Fruit fly (Drosophila melanogaster) whole organism, embryonic: ENCODE data around the gene Idgf3.

ENCODE experiments used
- Abd-B ChIP-seq: fragments of 200-800 bp; sonication (Bioruptor generic); optimal IDR thresholded peaks from 2 replicates; lab custom pipeline; 2018; ENCODE audit warnings: missing biosample characterization, mild to moderate bottlenecking, missing genetic modification characterization, moderate library complexity
- Asciz ChIP-seq: fragments of 200-800 bp; sonication (Bioruptor generic); optimal IDR thresholded peaks from 2 replicates; lab custom pipeline; 2017; ENCODE audit warnings: missing biosample characterization, mild to moderate bottlenecking, missing genetic modification characterization, missing genetic modification reagents
- Blimp-1 ChIP-seq: fragments of 200-800 bp; sonication (Bioruptor generic); optimal IDR thresholded peaks from 3 replicates; lab custom pipeline; 2018; ENCODE audit warnings: missing biosample characterization, missing genetic modification characterization, mild to moderate bottlenecking, moderate library complexity, missing genetic modification reagents
- CG10431 ChIP-seq: fragments of 200-800 bp; sonication (Bioruptor generic); optimal IDR thresholded peaks from 3 replicates; lab custom pipeline; 2018; ENCODE audit warnings: missing biosample characterization, mild to moderate bottlenecking, missing genetic modification characterization
- CG11093 ChIP-seq: fragments of 200-800 bp; sonication (Bioruptor generic); IDR thresholded peaks from 3 replicates; pipeline ENCODE4 v1.3.6; 2022; ENCODE audit warnings: missing biosample characterization, missing genetic modification characterization
- CG11504 ChIP-seq: fragments of 200-800 bp; sonication (Bioruptor generic); optimal IDR thresholded peaks from 3 replicates; lab custom pipeline; 2019; ENCODE audit warnings: missing biosample characterization, mild to moderate bottlenecking, missing genetic modification characterization, moderate library complexity
- CG1233 ChIP-seq: fragments of 200-800 bp; sonication (Bioruptor generic); optimal IDR thresholded peaks from 4 replicates; lab custom pipeline; 2018; ENCODE audit warnings: missing biosample characterization, mild to moderate bottlenecking, missing genetic modification characterization
- CG12744 ChIP-seq: fragments of 200-800 bp; sonication (Bioruptor generic); optimal IDR thresholded peaks from 2 replicates; lab custom pipeline; 2016; ENCODE audit warnings: missing biosample characterization, missing genetic modification characterization
- CG13123 ChIP-seq: fragments of 200-800 bp; sonication (Bioruptor generic); optimal IDR thresholded peaks from 2 replicates; lab custom pipeline; 2016; ENCODE audit warnings: missing biosample characterization, missing genetic modification characterization
- CG14014 ChIP-seq: fragments of 200-800 bp; sonication (Bioruptor generic); IDR thresholded peaks from 2 replicates; pipeline ENCODE4 v1.3.6; 2022; ENCODE audit warnings: missing biosample characterization, missing genetic modification characterization
- CG14050 ChIP-seq: fragments of 200-800 bp; sonication (Bioruptor generic); IDR thresholded peaks from 3 replicates; pipeline ENCODE4 v1.3.6; 2022; ENCODE audit warnings: missing biosample characterization, missing genetic modification characterization
- CG14667 ChIP-seq: fragments of 200-800 bp; sonication (Bioruptor generic); IDR thresholded peaks from 2 replicates; pipeline ENCODE4 v1.3.6; 2022; ENCODE audit warnings: missing biosample characterization, missing genetic modification characterization
- CG1832 ChIP-seq: fragments of 200-800 bp; sonication (Bioruptor generic); optimal IDR thresholded peaks from 2 replicates; lab custom pipeline; 2017; ENCODE audit warnings: missing biosample characterization, mild to moderate bottlenecking, missing genetic modification characterization, inconsistent platforms
- CG18764 ChIP-seq: fragments of 200-800 bp; sonication (Bioruptor generic); optimal IDR thresholded peaks from 3 replicates; lab custom pipeline; 2016; ENCODE audit warnings: missing biosample characterization, missing genetic modification characterization
- CG34224 ChIP-seq: fragments of 200-800 bp; sonication (Bioruptor generic); IDR thresholded peaks from 3 replicates; pipeline ENCODE4 v1.3.6; 2022; ENCODE audit warnings: missing biosample characterization, missing genetic modification characterization; ENCODE audit not compliant: partially characterized antibody
- CG34422 ChIP-seq: fragments of 200-800 bp; sonication (Bioruptor generic); IDR thresholded peaks from 3 replicates; pipeline ENCODE4 v1.3.6; 2022; ENCODE audit warnings: missing biosample characterization, missing genetic modification characterization
- CG3847 ChIP-seq: fragments of 200-800 bp; sonication (Bioruptor generic); IDR thresholded peaks from 2 replicates; pipeline ENCODE4 v1.3.6; 2022; ENCODE audit warnings: missing biosample characterization, missing genetic modification characterization
- CG3995 ChIP-seq: fragments of 200-800 bp; sonication (Bioruptor generic); optimal IDR thresholded peaks from 3 replicates; lab custom pipeline; 2016; ENCODE audit warnings: missing biosample characterization, missing genetic modification characterization
- CG6765 ChIP-seq: fragments of 200-800 bp; sonication (Bioruptor generic); optimal IDR thresholded peaks from 3 replicates; lab custom pipeline; 2017; ENCODE audit warnings: missing biosample characterization, mild to moderate bottlenecking, missing genetic modification characterization
- CG7372 ChIP-seq: fragments of 200-800 bp; sonication (Bioruptor generic); IDR thresholded peaks from 2 replicates; pipeline ENCODE4 v1.3.6; 2022; ENCODE audit warnings: missing biosample characterization, missing genetic modification characterization
- CG7786 ChIP-seq: fragments of 200-800 bp; sonication (Bioruptor generic); optimal IDR thresholded peaks from 2 replicates; lab custom pipeline; 2016; ENCODE audit warnings: missing biosample characterization, missing genetic modification characterization
- CG7928 ChIP-seq: fragments of 200-800 bp; sonication (Bioruptor generic); optimal IDR thresholded peaks from 2 replicates; lab custom pipeline; 2017; ENCODE audit warnings: missing biosample characterization, mild to moderate bottlenecking, missing genetic modification characterization
- CG7963 ChIP-seq: fragments of 200-800 bp; sonication (Bioruptor generic); IDR thresholded peaks from 3 replicates; pipeline ENCODE4 v1.3.6; 2022; ENCODE audit warnings: missing biosample characterization, missing genetic modification characterization; ENCODE audit not compliant: partially characterized antibody
- CG9932 ChIP-seq: fragments of 200-800 bp; sonication (Bioruptor generic); IDR thresholded peaks from 2 replicates; pipeline ENCODE4 v1.3.6; 2022; ENCODE audit warnings: missing biosample characterization, missing genetic modification characterization
- Doc2 ChIP-seq: fragments of 200-800 bp; sonication (Bioruptor generic); IDR thresholded peaks from 2 replicates; pipeline ENCODE4 v1.3.6; 2022; ENCODE audit warnings: missing biosample characterization, missing genetic modification characterization
- Doc3 ChIP-seq: fragments of 200-800 bp; sonication (Bioruptor generic); IDR thresholded peaks from 3 replicates; pipeline ENCODE4 v1.3.6; 2022; ENCODE audit warnings: missing biosample characterization, missing genetic modification characterization; ENCODE audit not compliant: partially characterized antibody
- Elba2 ChIP-seq: fragments of 200-800 bp; sonication (Bioruptor generic); optimal IDR thresholded peaks from 3 replicates; lab custom pipeline; 2016; ENCODE audit warnings: missing biosample characterization, missing genetic modification characterization
- H15 ChIP-seq: fragments of 200-800 bp; sonication (Bioruptor generic); IDR thresholded peaks from 3 replicates; pipeline ENCODE4 v1.3.6; 2022; ENCODE audit warnings: missing biosample characterization, missing genetic modification characterization
- H2.0 ChIP-seq: fragments of 200-800 bp; sonication (Bioruptor generic); IDR thresholded peaks from 2 replicates; pipeline ENCODE4 v1.3.6; 2022; ENCODE audit warnings: missing biosample characterization, missing genetic modification characterization
- Hmr ChIP-seq: fragments of 200-800 bp; sonication (Bioruptor generic); optimal IDR thresholded peaks from 3 replicates; lab custom pipeline; 2017; ENCODE audit warnings: mild to moderate bottlenecking, missing biosample characterization, missing genetic modification reagents, missing genetic modification characterization
- MESR4 ChIP-seq: fragments of 200-800 bp; sonication (Bioruptor generic); optimal IDR thresholded peaks from 2 replicates; lab custom pipeline; 2018; ENCODE audit warnings: missing biosample characterization, mild to moderate bottlenecking, missing genetic modification characterization, moderate library complexity
- Mad ChIP-seq: fragments of 200-800 bp; sonication (Bioruptor generic); optimal IDR thresholded peaks from 2 replicates; lab custom pipeline; 2016; ENCODE audit warnings: missing biosample characterization, missing genetic modification characterization
- Poxn ChIP-seq: fragments of 200-800 bp; sonication (Bioruptor generic); IDR thresholded peaks from 2 replicates; pipeline ENCODE4 v1.3.6; 2022; ENCODE audit warnings: missing biosample characterization, missing genetic modification characterization
- Ravus ChIP-seq: fragments of 200-800 bp; sonication (Bioruptor generic); IDR thresholded peaks from 2 replicates; pipeline ENCODE4 v1.3.6; 2022; ENCODE audit warnings: missing biosample characterization, missing genetic modification characterization
- Xrp1 ChIP-seq: fragments of 200-800 bp; sonication (Bioruptor generic); IDR thresholded peaks from 2 replicates; pipeline ENCODE4 v1.3.6; 2022; ENCODE audit warnings: missing biosample characterization, missing genetic modification characterization
- ara ChIP-seq: fragments of 200-800 bp; sonication (Bioruptor generic); IDR thresholded peaks from 2 replicates; pipeline ENCODE4 v1.3.6; 2022; ENCODE audit warnings: missing biosample characterization, missing genetic modification characterization
- cato ChIP-seq: fragments of 200-800 bp; sonication (Bioruptor generic); optimal IDR thresholded peaks from 2 replicates; lab custom pipeline; 2016; ENCODE audit warnings: missing biosample characterization, missing genetic modification characterization, borderline replicate concordance
- crol ChIP-seq: fragments of 200-800 bp; sonication (Bioruptor generic); IDR thresholded peaks from 2 replicates; pipeline ENCODE4 v1.3.6; 2022; ENCODE audit warnings: missing biosample characterization, missing genetic modification characterization
- da ChIP-seq: fragments of 200-800 bp; sonication (Bioruptor generic); optimal IDR thresholded peaks from 2 replicates; lab custom pipeline; 2016; ENCODE audit warnings: missing biosample characterization, missing genetic modification characterization
- ems ChIP-seq: fragments of 200-800 bp; sonication (Bioruptor generic); optimal IDR thresholded peaks from 3 replicates; lab custom pipeline; 2016; ENCODE audit warnings: missing biosample characterization, missing genetic modification characterization
- exex ChIP-seq: fragments of 200-800 bp; sonication (Bioruptor generic); optimal IDR thresholded peaks from 4 replicates; lab custom pipeline; 2018; ENCODE audit warnings: missing biosample characterization, mild to moderate bottlenecking, missing genetic modification characterization, moderate library complexity
- gem ChIP-seq: fragments of 200-800 bp; sonication (Bioruptor generic); optimal IDR thresholded peaks from 2 replicates; lab custom pipeline; 2019; ENCODE audit warnings: missing biosample characterization, mild to moderate bottlenecking, missing genetic modification characterization, moderate library complexity
- pho ChIP-seq: fragments of 200-800 bp; sonication (Bioruptor generic); optimal IDR thresholded peaks from 2 replicates; lab custom pipeline; 2016; ENCODE audit warnings: missing biosample characterization, missing genetic modification characterization
- seq ChIP-seq: fragments of 200-800 bp; sonication (Bioruptor generic); IDR thresholded peaks from 2 replicates; pipeline ENCODE4 v1.3.6; 2022; ENCODE audit warnings: missing biosample characterization, missing genetic modification characterization
- sisA ChIP-seq: fragments of 200-800 bp; sonication (Bioruptor generic); IDR thresholded peaks from 2 replicates; pipeline ENCODE4 v1.3.6; 2022; ENCODE audit warnings: missing biosample characterization, missing genetic modification characterization
- slbo ChIP-seq: fragments of 200-800 bp; sonication (Bioruptor generic); IDR thresholded peaks from 2 replicates; pipeline ENCODE4 v1.3.6; 2022; ENCODE audit warnings: missing biosample characterization, missing genetic modification characterization
- tup ChIP-seq: fragments of 200-800 bp; sonication (Bioruptor generic); optimal IDR thresholded peaks from 2 replicates; lab custom pipeline; 2016; ENCODE audit warnings: missing biosample characterization, mild to moderate bottlenecking, missing genetic modification characterization, moderate library complexity
- usp ChIP-seq: fragments of >200 bp; optimal IDR thresholded peaks from 2 replicates; lab custom pipeline; 2017; ENCODE audit warnings: missing biosample characterization, missing genetic modification characterization
- vfl ChIP-seq: fragments of 200-800 bp; sonication (Bioruptor generic); optimal IDR thresholded peaks from 2 replicates; lab custom pipeline; 2016; ENCODE audit warnings: missing biosample characterization, missing genetic modification characterization
- wdn ChIP-seq: fragments of 200-800 bp; sonication (Bioruptor generic); IDR thresholded peaks from 2 replicates; pipeline ENCODE4 v1.3.6; 2022; ENCODE audit warnings: missing biosample characterization, missing genetic modification characterization
- zen2 ChIP-seq: fragments of 200-800 bp; sonication (Bioruptor generic); IDR thresholded peaks from 3 replicates; pipeline ENCODE4 v1.3.6; 2022; ENCODE audit warnings: missing biosample characterization, missing genetic modification characterization; ENCODE audit not compliant: partially characterized antibody

Idgf3 gene

dm6 chr2L:16491123-16491751, 40.5 kb downstream of the Idgf3 start, which contains the start of gene Tpr2 (continued):
- TF ChIP-seq CG11093 (no peak), seq (GFP tag; lab: Robert Waterston, UW) (no peak), slbo (GFP tag; lab: Robert Waterston, UW) (peak; percentile 52; the same call in 1 of the 2 replicates), CG11504 (peak; percentile 54), usp (GFP tag; lab: Kevin White, UChicago) (no peak), Xrp1 (GFP tag; lab: Robert Waterston, UW) (peak; percentile 35; the same call in 1 of the 2 replicates), CG9932 (GFP tag; lab: Robert Waterston, UW) (peak; percentile 62), Blimp-1 (GFP tag; lab: Kevin White, UChicago) (peak; percentile 24), CG10431 (peak; percentile 66), Doc2 (no peak), ara (GFP tag; lab: Robert Waterston, UW) (no peak), CG1832 (GFP tag; lab: Kevin White, UChicago) (no peak), Abd-B (GFP tag; lab: Kevin White, UChicago) (no peak), CG1233 (GFP tag; lab: Kevin White, UChicago) (peak; percentile 8), CG7372 (GFP tag; lab: Robert Waterston, UW) (no peak), Doc3 (GFP tag; lab: Robert Waterston, UW) (peak; percentile 95), CG14667 (no peak), H2.0 (GFP tag; lab: Robert Waterston, UW) (peak; percentile 14; the same call in 1 of the 2 replicates), Asciz (GFP tag; lab: Kevin White, UChicago) (peak; percentile 23), Mad (GFP tag; lab: Kevin White, UChicago) (peak; percentile 59), CG3847 (peak; percentile 65), H15 (no peak), CG6765 (GFP tag; lab: Kevin White, UChicago) (no peak), CG3995 (GFP tag; lab: Kevin White, UChicago) (peak; percentile 99), CG34224 (GFP tag; lab: Robert Waterston, UW) (peak; percentile 96), gem (tag; lab: Kevin White, UChicago) (peak; percentile 55), crol (GFP tag; lab: Robert Waterston, UW) (no peak), exex (tag; lab: Kevin White, UChicago) (no peak), pho (peak; percentile 56), Hmr (GFP tag; lab: Kevin White, UChicago) (peak; percentile 90), vfl (peak; percentile 55), CG7928 (GFP tag; lab: Kevin White, UChicago) (peak; percentile 44), CG14050 (GFP tag; lab: Robert Waterston, UW) (no peak), wdn (no peak), CG18764 (GFP tag; lab: Kevin White, UChicago) (no peak), CG34422 (GFP tag; lab: Robert Waterston, UW) (no peak), sisA (GFP tag; lab: Robert Waterston, UW) (no peak), MESR4 (GFP tag; lab: Kevin White, UChicago) (peak; percentile 98), tup (GFP tag; lab: Kevin White, UChicago) (no peak), CG13123 (GFP tag; lab: Kevin White, UChicago) (peak; percentile 4), zen2 (GFP tag; lab: Robert Waterston, UW) (no peak; the same call in 2 of the 3 replicates), Elba2 (GFP tag; lab: Kevin White, UChicago) (no peak), Ravus (no peak), CG7963 (GFP tag; lab: Robert Waterston, UW) (peak; percentile 74; the same call in 2 of the 3 replicates), cato (GFP tag; lab: Kevin White, UChicago) (no peak), da (peak; percentile 48), CG12744 (no peak), CG7786 (GFP tag; lab: Kevin White, UChicago) (peak; percentile 30), ems (peak; percentile 58), CG14014 (GFP tag; lab: Robert Waterston, UW) (no peak), Poxn (GFP tag; lab: Robert Waterston, UW) (no peak)
